Worm (Caenorhabditis elegans): Measurements from ENCODE around the gene ZK593.2.
"Not testable (repeated sequence)": the region's sequence is repeated elsewhere in the genome, so short reads cannot be mapped to it uniquely, and the experiment has no call there.

ZK593.2 gene

ce11 chrIV:10950363-10951214 lies 37.4 kb downstream of the ZK593.2 start:
- TF ChIP-seq ref-1 (GFP tag; conservative IDR thresholded peaks at IDR 0.05) = no peak
- TF ChIP-seq ztf-29 (GFP tag; IDR thresholded peaks at IDR 0.05) = no peak
- no peak for TF ChIP-seq ztf-23 (GFP tag; IDR thresholded peaks at IDR 0.05)

- TF ChIP-seq klf-2 (GFP tag; conservative IDR thresholded peaks at IDR 0.05) (no peak), med-1 (GFP tag; optimal IDR thresholded peaks at IDR 0.05; ENCODE audit: insufficient read depth) (no peak), flt-1 (GFP tag; IDR thresholded peaks at IDR 0.05) (no peak)
Observed at ce11 chrIV:10951997-10952396, 38.8 kb downstream of the ZK593.2 start, which contains the start of gene Y69E1A.3. Gene Y69E1A.3, plus strand, starts transcription at chrIV:10952297.

DNA sequence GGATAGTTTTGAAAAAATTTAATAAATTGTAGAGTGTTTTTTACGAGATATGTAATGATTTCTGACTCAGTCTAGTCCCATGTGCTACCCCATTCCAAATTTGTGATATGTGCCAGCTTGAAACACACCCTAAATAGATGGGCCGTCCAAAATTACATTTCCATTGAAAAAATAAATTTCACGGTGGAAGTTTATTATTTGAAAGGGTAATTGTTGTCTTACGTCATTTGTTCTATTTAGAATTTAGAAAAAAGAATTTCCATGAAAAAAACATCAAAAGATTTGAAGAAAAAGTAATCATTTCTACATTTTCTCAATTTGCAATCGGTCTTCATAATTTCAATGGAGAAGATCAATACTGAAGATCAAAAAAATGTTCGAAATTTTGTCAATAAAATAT lies 41.8 kb downstream of the ZK593.2 start, which contains the start of gene Y69E1A.4:
Y69E1A.4 (plus strand) TSS at position 301 of the 400 bp plus-strand sequence.
- TF ChIP-seq T22C8.4 (GFP tag; IDR thresholded peaks at IDR 0.05); klf-2 (GFP tag; conservative IDR thresholded peaks at IDR 0.05); med-1 (GFP tag; optimal IDR thresholded peaks at IDR 0.05; ENCODE audit: insufficient read depth): not testable (repeated sequence)

ce11 chrIV:10957583-10958229 lies 44.5 kb downstream of the ZK593.2 start, which contains the start of gene Y69E1A.5:
Gene Y69E1A.5, minus strand, starts transcription at chrIV:10957655.
- TF ChIP-seq tab-1 (GFP tag; IDR thresholded peaks at IDR 0.05) (no peak), T22C8.4 (GFP tag; IDR thresholded peaks at IDR 0.05) (no peak), ztf-29 (GFP tag; IDR thresholded peaks at IDR 0.05) (no peak), cog-1 (tag; optimal IDR thresholded peaks at IDR 0.05) (no peak), flt-1 (GFP tag; IDR thresholded peaks at IDR 0.05) (no peak), ztf-23 (GFP tag; IDR thresholded peaks at IDR 0.05) (no peak), med-1 (GFP tag; optimal IDR thresholded peaks at IDR 0.05; ENCODE audit: insufficient read depth) (no peak), klf-2 (GFP tag; conservative IDR thresholded peaks at IDR 0.05) (no peak), ref-1 (GFP tag; conservative IDR thresholded peaks at IDR 0.05) (no peak)

ce11 chrIV:10958230-10958588 lies 45.0 kb downstream of the ZK593.2 start, which contains the start of gene sri-19:
Gene sri-19, plus strand, starts transcription at chrIV:10958372.
- no peak for TF ChIP-seq med-1 (GFP tag; optimal IDR thresholded peaks at IDR 0.05; ENCODE audit: insufficient read depth)
- no peak for TF ChIP-seq ref-1 (GFP tag; conservative IDR thresholded peaks at IDR 0.05)

Measured in whole organism, midembryonic.